Worm (Caenorhabditis elegans): ENCODE results near the gene F31F6.2.

ce11 chrX:14916767-14917166 is 45.1 kb upstream of the F31F6.2 start:
- TF ChIP-seq swsn-7 (tag; optimal IDR thresholded peaks at IDR 0.05), result no peak
- no peak for TF ChIP-seq ceh-82 (tag; optimal IDR thresholded peaks at IDR 0.05)

Data from whole organism, L1 larva.